Fruit fly (Drosophila melanogaster): Measurements from ENCODE around the gene Mur11Da.
A peak's percentile ranks its signal among the peaks of the same experiment; 100 is the strongest.

The Mur11Da gene

dm6 chrX:12937825-12938520, 29.7 kb upstream of the Mur11Da start (continued):
- TF ChIP-seq nerfin-1 (tag; optimal IDR thresholded peaks at IDR 0.05) (peak; percentile 72), Eip74EF (GFP tag; optimal IDR thresholded peaks at IDR 0.05) (peak in 1 of 2 experiments; percentile 12), CG1792 (GFP tag; optimal IDR thresholded peaks at IDR 0.05) (no peak), E2f2 (GFP tag; IDR thresholded peaks at IDR 0.05) (peak; percentile 29; the same call in 1 of the 2 replicates), CG9932 (GFP tag; IDR thresholded peaks at IDR 0.05) (peak; percentile 43), cato (GFP tag; optimal IDR thresholded peaks at IDR 0.05; ENCODE audit: borderline replicate concordance) (no peak), grau (tag; optimal IDR thresholded peaks at IDR 0.05) (peak; percentile 61), grn (GFP tag; optimal IDR thresholded peaks at IDR 0.05) (no peak), CG17912 (GFP tag; optimal IDR thresholded peaks at IDR 0.05) (no peak), fru (optimal IDR thresholded peaks at IDR 0.05) (no peak), Fer1 (GFP tag; optimal IDR thresholded peaks at IDR 0.05) (peak; percentile 64), fd96Cb (tag; optimal IDR thresholded peaks at IDR 0.05) (peak; percentile 55), wek (GFP tag; optimal IDR thresholded peaks at IDR 0.05) (no peak), gt (GFP tag; IDR thresholded peaks at IDR 0.05) (no peak), YL-1 (GFP tag; optimal IDR thresholded peaks at IDR 0.05) (no peak), bsh (GFP tag; optimal IDR thresholded peaks at IDR 0.05) (peak in 1 of 2 experiments; percentile 63), Doc2 (GFP tag; IDR thresholded peaks at IDR 0.05) (no peak), Mad (GFP tag; optimal IDR thresholded peaks at IDR 0.05) (no peak), CG11504 (tag; optimal IDR thresholded peaks at IDR 0.05) (peak; percentile 71), sug (tag; optimal IDR thresholded peaks at IDR 0.05) (peak; percentile 12), wor (GFP tag; IDR thresholded peaks at IDR 0.05) (0 out of 2 replicates have a peak, but pooled peaks have one; percentile 25), Sry-δ (GFP tag; optimal IDR thresholded peaks at IDR 0.05) (no peak), prd (optimal IDR thresholded peaks at IDR 0.05) (no peak), prd (GFP tag; IDR thresholded peaks at IDR 0.05) (peak; percentile 35; the same call in 1 of the 3 replicates), org-1 (GFP tag; optimal IDR thresholded peaks at IDR 0.05) (peak; percentile 6), sd (tag; optimal IDR thresholded peaks at IDR 0.05) (peak; percentile 13), NK7.1 (GFP tag; optimal IDR thresholded peaks at IDR 0.05) (no peak), sc (optimal IDR thresholded peaks at IDR 0.05) (no peak), sc (GFP tag; optimal IDR thresholded peaks at IDR 0.05) (no peak), exex (tag; optimal IDR thresholded peaks at IDR 0.05) (peak; percentile 26), bcd (GFP tag; optimal IDR thresholded peaks at IDR 0.05) (peak; percentile 34), PHDP (tag; optimal IDR thresholded peaks at IDR 0.05) (peak; percentile 60), CG1832 (GFP tag; optimal IDR thresholded peaks at IDR 0.05) (peak; percentile 94), CG3847 (GFP tag; IDR thresholded peaks at IDR 0.05) (0 out of 2 replicates have a peak, but pooled peaks have one; percentile 10), CG14710 (tag; optimal IDR thresholded peaks at IDR 0.05) (peak; percentile 39), HLH3B (GFP tag; IDR thresholded peaks at IDR 0.05) (0 out of 2 replicates have a peak, but pooled peaks have one; percentile 14), zen (tag; optimal IDR thresholded peaks at IDR 0.05) (no peak), CG2199 (GFP tag; IDR thresholded peaks at IDR 0.05) (no peak), CG6683 (GFP tag; optimal IDR thresholded peaks at IDR 0.05) (peak; percentile 1), Hey (tag; optimal IDR thresholded peaks at IDR 0.05) (no peak), seq (GFP tag; IDR thresholded peaks at IDR 0.05) (peak; percentile 80; the same call in 1 of the 2 replicates), CG11093 (GFP tag; IDR thresholded peaks at IDR 0.05) (no peak), CG10321 (GFP tag; IDR thresholded peaks at IDR 0.05) (0 out of 2 replicates have a peak, but pooled peaks have one; percentile 41), CG8388 (GFP tag; optimal IDR thresholded peaks at IDR 0.05) (peak; percentile 46), CG10147 (GFP tag; optimal IDR thresholded peaks at IDR 0.05) (peak; percentile 60), Awh (GFP tag; IDR thresholded peaks at IDR 0.05) (0 out of 2 replicates have a peak, but pooled peaks have one; percentile 15), CG10267 (tag; optimal IDR thresholded peaks at IDR 0.05) (peak; percentile 37), CG14965 (GFP tag; optimal IDR thresholded peaks at IDR 0.05; ENCODE audit: borderline replicate concordance) (no peak), ato (GFP tag; IDR thresholded peaks at IDR 0.05; ENCODE audit: partially characterized antibody) (no peak)
